Fruit fly (Drosophila melanogaster): Measurements from ENCODE around the gene vri.

The vri gene

dm6 chr2L:5278309-5279130, 10.2 kb upstream of the vri start, which contains the start of the genes Nin and Bub1 (continued):
- no peak for TF ChIP-seq Bdp1 (GFP tag; optimal IDR thresholded peaks at IDR 0.05)
- TF ChIP-seq Lpt (GFP tag; optimal IDR thresholded peaks at IDR 0.05), result no peak
- no peak for TF ChIP-seq CG17568 (GFP tag; optimal IDR thresholded peaks at IDR 0.05)
- no peak for TF ChIP-seq Hr51 (GFP tag; optimal IDR thresholded peaks at IDR 0.05)
- no peak for TF ChIP-seq TFAM (GFP tag; optimal IDR thresholded peaks at IDR 0.05)
- TF ChIP-seq dimm (GFP tag; IDR thresholded peaks at IDR 0.05), result no peak
- TF ChIP-seq Jarid2 (GFP tag; optimal IDR thresholded peaks at IDR 0.05), result no peak
- no peak for TF ChIP-seq CG2889 (GFP tag; IDR thresholded peaks at IDR 0.05)
- TF ChIP-seq CG10431 (GFP tag; optimal IDR thresholded peaks at IDR 0.05), result no peak
- TF ChIP-seq CG33557 (GFP tag; optimal IDR thresholded peaks at IDR 0.05), result no peak
- no peak for TF ChIP-seq gcm (GFP tag; optimal IDR thresholded peaks at IDR 0.05)
- TF ChIP-seq chm (GFP tag; IDR thresholded peaks at IDR 0.05), result no peak
- no peak for TF ChIP-seq CG3407 (GFP tag; optimal IDR thresholded peaks at IDR 0.05)
- peak; percentile 57 for TF ChIP-seq CG3847 (GFP tag; IDR thresholded peaks at IDR 0.05)
- no peak for TF ChIP-seq CG13123 (GFP tag; optimal IDR thresholded peaks at IDR 0.05)
- no peak for TF ChIP-seq cad (GFP tag; optimal IDR thresholded peaks at IDR 0.05)
- no peak for TF ChIP-seq Optix (GFP tag; IDR thresholded peaks at IDR 0.05)
- TF ChIP-seq stc (GFP tag; IDR thresholded peaks at IDR 0.05), result no peak
- peak; percentile 36; the same call in 1 of the 2 replicates for TF ChIP-seq E2f1 (GFP tag; IDR thresholded peaks at IDR 0.05)
- TF ChIP-seq usp (GFP tag; optimal IDR thresholded peaks at IDR 0.05), result no peak
- TF ChIP-seq Hr39 (optimal IDR thresholded peaks at IDR 0.05), result no peak
- no peak for TF ChIP-seq CG13296 (GFP tag; optimal IDR thresholded peaks at IDR 0.05)
- TF ChIP-seq CG4854 (GFP tag; optimal IDR thresholded peaks at IDR 0.05), result no peak
- no peak for TF ChIP-seq NC2β (GFP tag; optimal IDR thresholded peaks at IDR 0.05)
- TF ChIP-seq CG16815 (GFP tag; optimal IDR thresholded peaks at IDR 0.05), result peak; percentile 29
- no peak for TF ChIP-seq so (GFP tag; IDR thresholded peaks at IDR 0.05)
- TF ChIP-seq cas (GFP tag; IDR thresholded peaks at IDR 0.05), result no peak
- TF ChIP-seq E2f2 (GFP tag; IDR thresholded peaks at IDR 0.05), result peak; percentile 47
- no peak for TF ChIP-seq CG4404 (GFP tag; IDR thresholded peaks at IDR 0.05)
- no peak for TF ChIP-seq org-1 (GFP tag; optimal IDR thresholded peaks at IDR 0.05)
- peak; percentile 14 for TF ChIP-seq CG10267 (tag; optimal IDR thresholded peaks at IDR 0.05)
- TF ChIP-seq CG6854 (GFP tag; optimal IDR thresholded peaks at IDR 0.05), result no peak
- TF ChIP-seq CG12104 (GFP tag; optimal IDR thresholded peaks at IDR 0.05), result no peak
- no peak for TF ChIP-seq CG17802 (tag; optimal IDR thresholded peaks at IDR 0.05)
- no peak for TF ChIP-seq ems (GFP tag; optimal IDR thresholded peaks at IDR 0.05)
- TF ChIP-seq CG7928 (GFP tag; optimal IDR thresholded peaks at IDR 0.05), result no peak
- no peak for TF ChIP-seq toy (GFP tag; IDR thresholded peaks at IDR 0.05)
- no peak for TF ChIP-seq z (GFP tag; IDR thresholded peaks at IDR 0.05)
- peak; percentile 49 for TF ChIP-seq MBD-R2 (GFP tag; IDR thresholded peaks at IDR 0.05)
- TF ChIP-seq dati (GFP tag; IDR thresholded peaks at IDR 0.05), result no peak
- TF ChIP-seq ap (GFP tag; IDR thresholded peaks at IDR 0.05), result 0 out of 2 replicates have a peak, but pooled peaks have one; percentile 17
- TF ChIP-seq CrebB (tag; optimal IDR thresholded peaks at IDR 0.05), result no peak
- TF ChIP-seq gce (GFP tag; IDR thresholded peaks at IDR 0.05), result 0 out of 3 replicates have a peak, but pooled peaks have one; percentile 47
- TF ChIP-seq zen2 (GFP tag; IDR thresholded peaks at IDR 0.05; ENCODE audit: partially characterized antibody), result peak; percentile 51; the same call in 2 of the 3 replicates
- TF ChIP-seq btn (GFP tag; optimal IDR thresholded peaks at IDR 0.05), result no peak
- no peak for TF ChIP-seq CG18764 (GFP tag; optimal IDR thresholded peaks at IDR 0.05)
- peak; percentile 42 for TF ChIP-seq CG12659 (GFP tag; optimal IDR thresholded peaks at IDR 0.05)
- TF ChIP-seq pzg (GFP tag; optimal IDR thresholded peaks at IDR 0.05), result peak; percentile 44
- TF ChIP-seq amos (GFP tag; IDR thresholded peaks at IDR 0.05; ENCODE audit: partially characterized antibody), result peak; percentile 95
- TF ChIP-seq crp (GFP tag; optimal IDR thresholded peaks at IDR 0.05), result no peak
- peak; percentile 65 for TF ChIP-seq CG32532 (GFP tag; IDR thresholded peaks at IDR 0.05)

Measured in whole organism, embryonic.